Worm (Caenorhabditis elegans) whole organism, L4 larva: ENCODE data around the gene col-154.
"Not testable (repeated sequence)": the region's sequence is repeated elsewhere in the genome, so short reads cannot be mapped to it uniquely, and the experiment has no call there.

ENCODE experiments used
- F26F4.8 ChIP-seq: fragments of 200-800 bp; sonication (Bioruptor generic); conservative IDR thresholded peaks from 2 replicates; pipeline ENCODE4 v1.3.6; 2022; ENCODE audit warnings: missing genetic modification characterization, missing compliant biosample characterization
- ZK546.5 ChIP-seq, 2 experiments: sonication (generic microtip); optimal IDR thresholded peaks; 2 replicates each; lab custom pipeline; 2017; ENCODE audit warnings: missing biosample characterization in 2 of 2, missing genetic modification characterization in 2 of 2
- ama-1 ChIP-seq: fragments of 150-350 bp; optimal IDR thresholded peaks from 2 replicates; lab custom pipeline; 2014; ENCODE audit warnings: inconsistent platforms, mixed read lengths
- ces-1 ChIP-seq: fragments of 150-350 bp; sonication (generic microtip); optimal IDR thresholded peaks from 4 replicates; lab custom pipeline; 2014; ENCODE audit warnings: missing biosample characterization, missing genetic modification reagents, missing genetic modification characterization
- daf-19 ChIP-seq: fragments of 200-800 bp; sonication (Bioruptor generic); conservative IDR thresholded peaks from 2 replicates; pipeline ENCODE4 v1.3.6; 2022; ENCODE audit warnings: missing genetic modification characterization, missing compliant biosample characterization
- nhr-10 ChIP-seq: fragments of 150-350 bp; optimal IDR thresholded peaks from 2 replicates; lab custom pipeline; 2014; ENCODE audit warnings: missing biosample characterization, missing genetic modification characterization
- skn-1 ChIP-seq: fragments of 150-350 bp; optimal IDR thresholded peaks from 2 replicates; lab custom pipeline; 2014; ENCODE audit warnings: missing biosample characterization, missing genetic modification characterization
- spr-1 ChIP-seq: sonication (generic microtip); optimal IDR thresholded peaks from 2 replicates; lab custom pipeline; 2016; ENCODE audit warnings: mild to moderate bottlenecking, missing genetic modification characterization, missing compliant biosample characterization
- ztf-11 ChIP-seq: fragments of 150-350 bp; optimal IDR thresholded peaks from 2 replicates; lab custom pipeline; 2014; ENCODE audit warnings: missing biosample characterization, missing genetic modification characterization
- ztf-7 ChIP-seq: fragments of 150-350 bp; optimal IDR thresholded peaks from 2 replicates; lab custom pipeline; 2014; ENCODE audit warnings: missing biosample characterization, missing genetic modification characterization

ce11 chrV:11396134-11396533 is 11.0 kb downstream of the col-154 start, which contains the start of gene nas-18:
- not testable (repeated sequence) for TF ChIP-seq daf-19 (GFP tag; lab: Robert Waterston, UW); ztf-7; ztf-11 (tag; lab: Kevin White, UChicago); F26F4.8 (GFP tag; lab: Robert Waterston, UW); ama-1 (lab: Kevin White, UChicago); ces-1; spr-1 (tag; lab: Kevin White, UChicago); skn-1 (tag; lab: Kevin White, UChicago); ZK546.5 (tag; optimal IDR thresholded peaks at IDR 0.05; lab: Kevin White, UChicago); nhr-10 (tag; lab: Kevin White, UChicago)
